Worm (Caenorhabditis elegans) whole organism, young adult: ENCODE measurements around the gene C18A3.3.

Experiments used
- F49E8.2 ChIP-seq: sonication (generic microtip); optimal IDR thresholded peaks from 3 replicates; lab custom pipeline; 2017; ENCODE audit warnings: missing genetic modification characterization, mild to moderate bottlenecking, missing compliant biosample characterization, antibody characterized with exemption, moderate library complexity; ENCODE audit not compliant: insufficient read depth
- F57A8.1 ChIP-seq: fragments of 200-800 bp; sonication (Bioruptor generic); optimal IDR thresholded peaks from 2 replicates; lab custom pipeline; 2018; ENCODE audit warnings: mild to moderate bottlenecking, missing genetic modification characterization, moderate library complexity, missing compliant biosample characterization
- F57C9.4 ChIP-seq: sonication (generic microtip); optimal IDR thresholded peaks from 2 replicates; lab custom pipeline; 2017; ENCODE audit warnings: mild to moderate bottlenecking, missing genetic modification characterization, missing compliant biosample characterization
- T07F8.4 ChIP-seq: sonication (generic microtip); optimal IDR thresholded peaks from 2 replicates; lab custom pipeline; 2016; ENCODE audit warnings: mild to moderate bottlenecking, missing genetic modification characterization, moderate library complexity, missing compliant biosample characterization
- Y56A3A.18 ChIP-seq: fragments of 200-800 bp; sonication (Bioruptor generic); IDR thresholded peaks from 2 replicates; pipeline ENCODE4 v1.3.6; 2022; ENCODE audit warnings: missing genetic modification reagents, missing genetic modification characterization, missing compliant biosample characterization
- Y79H2A.3 ChIP-seq: fragments of 200-800 bp; sonication (Bioruptor generic); conservative IDR thresholded peaks from 2 replicates; pipeline ENCODE4 v1.3.6; 2022; ENCODE audit warnings: missing genetic modification reagents, missing genetic modification characterization, missing compliant biosample characterization
- Y95B8A.8 ChIP-seq: fragments of 200-800 bp; sonication (Bioruptor generic); IDR thresholded peaks from 2 replicates; pipeline ENCODE4 v1.3.6; 2022; ENCODE audit warnings: missing genetic modification reagents, missing genetic modification characterization, missing compliant biosample characterization
- ama-1 ChIP-seq, 3 experiments: fragments of 150-350 bp in 1 of 3; sonication (generic microtip) in 2 of 3; optimal IDR thresholded peaks; 2 replicates each; lab custom pipeline; 2014 to 2018; ENCODE audit warnings: missing biosample characterization in 2 of 3, missing genetic modification characterization in 2 of 3, missing genetic modification reagents in 2 of 3
- atf-7 ChIP-seq: sonication (generic microtip); optimal IDR thresholded peaks from 2 replicates; lab custom pipeline; 2017; ENCODE audit warnings: mild to moderate bottlenecking, missing genetic modification characterization, missing compliant biosample characterization
- cebp-2 ChIP-seq: fragments of 200-800 bp; sonication (Bioruptor generic); IDR thresholded peaks from 2 replicates; pipeline ENCODE4 v1.3.6; 2022; ENCODE audit warnings: missing genetic modification characterization, missing compliant biosample characterization
- ceh-27 ChIP-seq: fragments of 200-800 bp; sonication (Bioruptor generic); optimal IDR thresholded peaks from 2 replicates; lab custom pipeline; 2018; ENCODE audit warnings: mild to moderate bottlenecking, missing genetic modification characterization, moderate library complexity, missing compliant biosample characterization
- chd-7 ChIP-seq: sonication (generic microtip); optimal IDR thresholded peaks from 2 replicates; lab custom pipeline; 2016; ENCODE audit warnings: mild to moderate bottlenecking, missing genetic modification characterization, moderate library complexity, missing compliant biosample characterization
- efl-1 ChIP-seq: fragments of 150-350 bp; optimal IDR thresholded peaks from 2 replicates; lab custom pipeline; 2014; ENCODE audit warnings: missing biosample characterization, missing genetic modification reagents, missing genetic modification characterization
- egrh-3 ChIP-seq: fragments of 200-800 bp; sonication (Bioruptor generic); IDR thresholded peaks from 2 replicates; pipeline ENCODE4 v1.3.6; 2022; ENCODE audit warnings: missing genetic modification reagents, missing genetic modification characterization, missing compliant biosample characterization
- hlh-12 ChIP-seq: sonication (generic microtip); optimal IDR thresholded peaks from 2 replicates; lab custom pipeline; 2016; ENCODE audit warnings: missing genetic modification characterization, missing compliant biosample characterization
- hmg-20 ChIP-seq: fragments of 200-800 bp; sonication (Bioruptor generic); IDR thresholded peaks from 2 replicates; pipeline ENCODE4 v1.3.6; 2022; ENCODE audit warnings: missing genetic modification reagents, missing genetic modification characterization, missing compliant biosample characterization
- hsf-1 ChIP-seq: fragments of 200-800 bp; sonication (Bioruptor generic); IDR thresholded peaks from 2 replicates; pipeline ENCODE4 v1.3.6; 2022; ENCODE audit warnings: missing genetic modification reagents, missing genetic modification characterization, missing compliant biosample characterization
- let-526 ChIP-seq: fragments of 200-800 bp; sonication (Bioruptor generic); IDR thresholded peaks from 2 replicates; pipeline ENCODE4 v1.3.6; 2022; ENCODE audit warnings: missing genetic modification reagents, missing genetic modification characterization, missing compliant biosample characterization
- lin-26 ChIP-seq: fragments of 200-800 bp; sonication (Bioruptor generic); IDR thresholded peaks from 2 replicates; pipeline ENCODE4 v1.3.6; 2022; ENCODE audit warnings: missing genetic modification reagents, missing genetic modification characterization, missing compliant biosample characterization
- lsy-27 ChIP-seq: sonication (generic microtip); optimal IDR thresholded peaks from 2 replicates; lab custom pipeline; 2017; ENCODE audit warnings: missing genetic modification characterization, mild to moderate bottlenecking, missing compliant biosample characterization, antibody characterized with exemption, missing genotype, borderline replicate concordance; ENCODE audit not compliant: insufficient read depth
- madf-10 ChIP-seq: sonication (generic microtip); optimal IDR thresholded peaks from 2 replicates; lab custom pipeline; 2016; ENCODE audit warnings: mild to moderate bottlenecking, missing genetic modification characterization, missing compliant biosample characterization
- mel-28 ChIP-seq: sonication (generic microtip); optimal IDR thresholded peaks from 2 replicates; lab custom pipeline; 2016; ENCODE audit warnings: borderline replicate concordance, mild to moderate bottlenecking, missing genetic modification characterization, missing compliant biosample characterization
- mxl-1 ChIP-seq: sonication (generic microtip); optimal IDR thresholded peaks from 2 replicates; lab custom pipeline; 2016; ENCODE audit warnings: missing genetic modification characterization, missing compliant biosample characterization
- nfya-1 ChIP-seq: sonication (generic microtip); optimal IDR thresholded peaks from 2 replicates; lab custom pipeline; 2017; ENCODE audit warnings: antibody characterized with exemption, missing compliant biosample characterization, missing genetic modification characterization, borderline replicate concordance; ENCODE audit not compliant: insufficient read depth
- nfyb-1 ChIP-seq: fragments of 200-800 bp; sonication (Bioruptor generic); IDR thresholded peaks from 2 replicates; pipeline ENCODE4 v1.3.6; 2022; ENCODE audit warnings: missing genetic modification reagents, missing genetic modification characterization, missing compliant biosample characterization
- nhr-80 ChIP-seq: sonication (generic microtip); optimal IDR thresholded peaks from 2 replicates; lab custom pipeline; 2016; ENCODE audit warnings: missing genetic modification characterization, missing compliant biosample characterization
- pbrm-1 ChIP-seq: fragments of 200-800 bp; sonication (Bioruptor generic); IDR thresholded peaks from 2 replicates; pipeline ENCODE4 v1.3.6; 2022; ENCODE audit warnings: missing genetic modification reagents, missing genetic modification characterization, missing compliant biosample characterization
- snpc-1.1 ChIP-seq: sonication (generic microtip); optimal IDR thresholded peaks from 2 replicates; lab custom pipeline; 2017; ENCODE audit warnings: missing genetic modification characterization, mild to moderate bottlenecking, missing compliant biosample characterization, antibody characterized with exemption, moderate library complexity, missing genotype, missing genetic modification reagents; ENCODE audit not compliant: insufficient read depth
- unc-62 ChIP-seq: fragments of 150-350 bp; optimal IDR thresholded peaks from 2 replicates; lab custom pipeline; 2014; ENCODE audit warnings: missing biosample characterization, missing genetic modification reagents, missing genetic modification characterization
- xnd-1 ChIP-seq: sonication (generic microtip); optimal IDR thresholded peaks from 2 replicates; lab custom pipeline; 2016; ENCODE audit warnings: missing genotype, missing genetic modification reagents, missing genetic modification characterization, missing compliant biosample characterization
- zim-3 ChIP-seq: sonication (generic microtip); optimal IDR thresholded peaks from 2 replicates; lab custom pipeline; 2017; ENCODE audit warnings: mild to moderate bottlenecking, missing genetic modification characterization, moderate library complexity, missing compliant biosample characterization
- ztf-28 ChIP-seq: fragments of 200-800 bp; sonication (Bioruptor generic); IDR thresholded peaks from 2 replicates; pipeline ENCODE4 v1.3.6; 2022; ENCODE audit warnings: missing genetic modification reagents, missing genetic modification characterization, missing compliant biosample characterization

The C18A3.3 gene

ce11 chrII:5736599-5736998 lies 20.5 kb downstream of the C18A3.3 start:
- TF ChIP-seq zim-3 (tag; lab: Kevin White, UChicago) (no peak), ztf-28 (no peak), F57C9.4 (tag; lab: Kevin White, UChicago) (no peak), xnd-1 (tag; lab: Kevin White, UChicago) (no peak), ama-1 (optimal IDR thresholded peaks at IDR 0.05; lab: Kevin White, UChicago) (no peak), ama-1 (GFP tag; optimal IDR thresholded peaks at IDR 0.05; lab: Kevin White, UChicago) (no peak), hmg-20 (no peak), madf-10 (tag; lab: Kevin White, UChicago) (no peak), atf-7 (no peak), T07F8.4 (tag; lab: Kevin White, UChicago) (no peak), nfyb-1 (GFP tag; lab: Robert Waterston, UW) (no peak)

ce11 chrII:5738795-5739194 lies 22.7 kb downstream of the C18A3.3 start, which contains the start of gene hlh-14:
Gene hlh-14, minus strand, starts transcription at chrII:5738895.
- TF ChIP-seq snpc-1.1 (tag; lab: Kevin White, UChicago) (no peak), lin-26 (GFP tag; lab: Robert Waterston, UW) (no peak), chd-7 (tag; lab: Kevin White, UChicago) (no peak), ceh-27 (no peak), mxl-1 (tag; lab: Kevin White, UChicago) (no peak), Y56A3A.18 (GFP tag; lab: Robert Waterston, UW) (no peak), T07F8.4 (tag; lab: Kevin White, UChicago) (no peak), hsf-1 (GFP tag; lab: Robert Waterston, UW) (no peak), F57A8.1 (no peak)

ce11 chrII:5742767-5743166 lies 26.7 kb downstream of the C18A3.3 start:
- peak; percentile 32 for TF ChIP-seq nhr-80 (tag; lab: Kevin White, UChicago)
- no peak for TF ChIP-seq pbrm-1 (GFP tag; lab: Robert Waterston, UW)

- TF ChIP-seq nhr-80 (tag; lab: Kevin White, UChicago), result peak; percentile 67
- TF ChIP-seq nfya-1 (tag; lab: Kevin White, UChicago), result no peak
Measured at ce11 chrII:5744342-5744741, 28.2 kb downstream of the C18A3.3 start.

ce11 chrII:5745088-5745487 lies 29.0 kb downstream of the C18A3.3 start, which contains the start of gene F10C1.9:
Gene F10C1.9, minus strand, starts transcription at chrII:5745284.
- TF ChIP-seq ztf-28 (no peak), unc-62 (GFP tag; lab: Kevin White, UChicago) (no peak), xnd-1 (tag; lab: Kevin White, UChicago) (no peak), egrh-3 (GFP tag; lab: Robert Waterston, UW) (no peak), F49E8.2 (tag; lab: Kevin White, UChicago) (no peak), cebp-2 (GFP tag; lab: Robert Waterston, UW) (no peak), let-526 (GFP tag; lab: Robert Waterston, UW) (no peak), Y95B8A.8 (GFP tag; lab: Robert Waterston, UW) (no peak), Y79H2A.3 (GFP tag; lab: Robert Waterston, UW) (no peak), hmg-20 (no peak), hlh-12 (tag; lab: Kevin White, UChicago) (no peak), lsy-27 (tag; lab: Kevin White, UChicago) (no peak), efl-1 (GFP tag; lab: Kevin White, UChicago) (no peak), mel-28 (no peak)
- TF ChIP-seq, all 124 proteins: peak for 0
